Fruit fly (Drosophila melanogaster) whole organism, embryonic: Measurements from ENCODE around the gene UQCR-6.4L.
A peak's percentile ranks its signal among the peaks of the same experiment; 100 is the strongest.

ENCODE experiments used
- Abd-B ChIP-seq: fragments of 200-800 bp; sonication (Bioruptor generic); optimal IDR thresholded peaks from 2 replicates; lab custom pipeline; 2018; ENCODE audit warnings: missing biosample characterization, mild to moderate bottlenecking, missing genetic modification characterization, moderate library complexity
- Aef1 ChIP-seq: fragments of 200-800 bp; sonication (Bioruptor generic); IDR thresholded peaks from 3 replicates; pipeline ENCODE4 v1.3.6; 2022; ENCODE audit warnings: missing biosample characterization, missing genetic modification characterization
- Atf6 ChIP-seq: fragments of 200-800 bp; sonication (Bioruptor generic); IDR thresholded peaks from 2 replicates; pipeline ENCODE4 v1.3.6; 2022; ENCODE audit warnings: missing biosample characterization, missing genetic modification characterization
- BtbVII ChIP-seq: fragments of 200-800 bp; sonication (Bioruptor generic); optimal IDR thresholded peaks from 3 replicates; lab custom pipeline; 2017; ENCODE audit warnings: missing biosample characterization, mild to moderate bottlenecking, missing genetic modification characterization
- CG12769 ChIP-seq: fragments of 200-800 bp; sonication (Bioruptor generic); optimal IDR thresholded peaks from 2 replicates; lab custom pipeline; 2019; ENCODE audit warnings: missing biosample characterization, mild to moderate bottlenecking, missing genetic modification characterization, moderate library complexity
- CG13123 ChIP-seq: fragments of 200-800 bp; sonication (Bioruptor generic); optimal IDR thresholded peaks from 2 replicates; lab custom pipeline; 2016; ENCODE audit warnings: missing biosample characterization, missing genetic modification characterization
- CG13296 ChIP-seq: fragments of 200-800 bp; sonication (Bioruptor generic); optimal IDR thresholded peaks from 3 replicates; lab custom pipeline; 2018; ENCODE audit warnings: missing biosample characterization, mild to moderate bottlenecking, missing genetic modification characterization
- CG15601 ChIP-seq: fragments of 200-800 bp; sonication (Bioruptor generic); optimal IDR thresholded peaks from 3 replicates; lab custom pipeline; 2019; ENCODE audit warnings: missing biosample characterization, mild to moderate bottlenecking, missing genetic modification characterization, moderate library complexity
- CG1602 ChIP-seq: fragments of 200-800 bp; sonication (Bioruptor generic); optimal IDR thresholded peaks from 3 replicates; lab custom pipeline; 2016; ENCODE audit warnings: missing biosample characterization, missing genetic modification characterization
- CG1603 ChIP-seq: fragments of 200-800 bp; sonication (Bioruptor generic); optimal IDR thresholded peaks from 2 replicates; lab custom pipeline; 2019; ENCODE audit warnings: missing biosample characterization, mild to moderate bottlenecking, missing genetic modification characterization, moderate library complexity
- CG2199 ChIP-seq: fragments of 200-800 bp; sonication (Bioruptor generic); IDR thresholded peaks from 3 replicates; pipeline ENCODE4 v1.3.6; 2022; ENCODE audit warnings: missing biosample characterization, missing genetic modification characterization
- CG30403 ChIP-seq: fragments of 200-800 bp; sonication (Bioruptor generic); optimal IDR thresholded peaks from 3 replicates; lab custom pipeline; 2016; ENCODE audit warnings: missing biosample characterization, missing genetic modification characterization
- CG3726 ChIP-seq: fragments of 200-800 bp; sonication (Bioruptor generic); IDR thresholded peaks from 3 replicates; pipeline ENCODE4, ENCODE4 v1.3.6; 2022; ENCODE audit warnings: missing biosample characterization, missing genetic modification characterization
- CG5245 ChIP-seq: fragments of 200-800 bp; sonication (Bioruptor generic); optimal IDR thresholded peaks from 3 replicates; lab custom pipeline; 2016; ENCODE audit warnings: missing biosample characterization, missing genetic modification characterization
- CG6654 ChIP-seq: fragments of 200-800 bp; sonication (Bioruptor generic); optimal IDR thresholded peaks from 2 replicates; lab custom pipeline; 2017; ENCODE audit warnings: missing biosample characterization, mild to moderate bottlenecking, missing genetic modification characterization
- CG6813 ChIP-seq: fragments of 200-800 bp; sonication (Bioruptor generic); optimal IDR thresholded peaks from 2 replicates; lab custom pipeline; 2017; ENCODE audit warnings: missing biosample characterization, missing genetic modification characterization, mild to moderate bottlenecking, moderate library complexity, missing genetic modification reagents
- CG8478 ChIP-seq: fragments of >200 bp; optimal IDR thresholded peaks from 2 replicates; lab custom pipeline; 2018
- CG9437 ChIP-seq: fragments of 200-800 bp; sonication (Bioruptor generic); optimal IDR thresholded peaks from 2 replicates; lab custom pipeline; 2018; ENCODE audit warnings: missing biosample characterization, mild to moderate bottlenecking, missing genetic modification characterization
- CG9797 ChIP-seq: fragments of 200-800 bp; sonication (Bioruptor generic); optimal IDR thresholded peaks from 3 replicates; lab custom pipeline; 2018; ENCODE audit warnings: missing biosample characterization, mild to moderate bottlenecking, missing genetic modification characterization
- CHES-1-like ChIP-seq: fragments of 200-800 bp; sonication (Bioruptor generic); optimal IDR thresholded peaks from 2 replicates; lab custom pipeline; 2016; ENCODE audit warnings: missing biosample characterization, missing genetic modification characterization
- Deaf1 ChIP-seq: fragments of 200-800 bp; optimal IDR thresholded peaks from 3 replicates; lab custom pipeline; 2019; ENCODE audit warnings: missing biosample characterization, mild to moderate bottlenecking, missing genetic modification characterization, moderate library complexity
- E2f1 ChIP-seq: fragments of 200-800 bp; sonication (Bioruptor generic); IDR thresholded peaks from 2 replicates; pipeline ENCODE4 v1.3.6; 2022; ENCODE audit warnings: missing biosample characterization, missing genetic modification characterization
- Ets65A ChIP-seq: fragments of 200-800 bp; sonication (Bioruptor generic); peaks from one replicate; lab custom pipeline; 2016; ENCODE audit warnings: missing biosample characterization, missing genetic modification characterization
- HmgD ChIP-seq: fragments of 200-800 bp; sonication (Bioruptor generic); optimal IDR thresholded peaks from 3 replicates; lab custom pipeline; 2016; ENCODE audit warnings: missing biosample characterization, missing genetic modification characterization
- Hr51 ChIP-seq, 2 experiments: fragments of 200-800 bp; sonication (Bioruptor generic); optimal IDR thresholded peaks; 2 replicates in 1 of 2; 3 replicates in 1 of 2; lab custom pipeline; 2016 to 2018; ENCODE audit warnings: missing biosample characterization in 2 of 2, missing genetic modification characterization in 2 of 2, mild to moderate bottlenecking in 1 of 2, moderate library complexity in 1 of 2
- MBD-R2 ChIP-seq: fragments of 200-800 bp; sonication (Bioruptor generic); IDR thresholded peaks from 2 replicates; pipeline ENCODE4 v1.3.6; 2022; ENCODE audit warnings: missing biosample characterization, missing genetic modification characterization
- Mes4 ChIP-seq: fragments of 200-800 bp; sonication (Bioruptor generic); optimal IDR thresholded peaks from 2 replicates; lab custom pipeline; 2016; ENCODE audit warnings: missing biosample characterization, missing genetic modification characterization
- Mrtf ChIP-seq: fragments of 200-800 bp; sonication (Bioruptor generic); IDR thresholded peaks from 3 replicates; pipeline ENCODE4 v1.3.6; 2022; ENCODE audit warnings: missing biosample characterization, missing genetic modification characterization
- NfI ChIP-seq: fragments of 200-800 bp; sonication (Bioruptor generic); optimal IDR thresholded peaks from 3 replicates; lab custom pipeline; 2018; ENCODE audit warnings: missing biosample characterization, mild to moderate bottlenecking, missing genetic modification characterization, moderate library complexity
- Sox102F ChIP-seq: fragments of 200-800 bp; sonication (Bioruptor generic); optimal IDR thresholded peaks from 2 replicates; lab custom pipeline; 2018; ENCODE audit warnings: missing biosample characterization, mild to moderate bottlenecking, missing genetic modification characterization, moderate library complexity
- Taf1 ChIP-seq: fragments of 200-800 bp; sonication (Bioruptor generic); IDR thresholded peaks from 2 replicates; pipeline ENCODE4 v1.3.6; 2022; ENCODE audit warnings: missing biosample characterization, missing genetic modification characterization
- bbx ChIP-seq: fragments of 200-800 bp; sonication (Bioruptor generic); IDR thresholded peaks from 2 replicates; pipeline ENCODE4 v1.3.6; 2022; ENCODE audit warnings: missing biosample characterization, missing genetic modification characterization; ENCODE audit not compliant: partially characterized antibody
- chinmo ChIP-seq: fragments of 200-800 bp; sonication (Bioruptor generic); IDR thresholded peaks from 4 replicates; pipeline ENCODE4 v1.3.6; 2022; ENCODE audit warnings: missing biosample characterization, missing genetic modification characterization; ENCODE audit not compliant: partially characterized antibody
- croc ChIP-seq: fragments of 200-800 bp; sonication (Bioruptor generic); conservative IDR thresholded peaks from 3 replicates; pipeline ENCODE4 v1.3.6; 2022; ENCODE audit warnings: missing biosample characterization, missing genetic modification characterization
- crol ChIP-seq: fragments of 200-800 bp; sonication (Bioruptor generic); IDR thresholded peaks from 2 replicates; pipeline ENCODE4 v1.3.6; 2022; ENCODE audit warnings: missing biosample characterization, missing genetic modification characterization
- crp ChIP-seq, 2 experiments: fragments of 200-800 bp; sonication (Bioruptor generic); optimal IDR thresholded peaks; 2 replicates in 1 of 2; 3 replicates in 1 of 2; lab custom pipeline; 2017; ENCODE audit warnings: missing biosample characterization in 2 of 2, missing genetic modification characterization in 2 of 2, mild to moderate bottlenecking in 1 of 2, moderate library complexity in 1 of 2
- exex ChIP-seq: fragments of 200-800 bp; sonication (Bioruptor generic); optimal IDR thresholded peaks from 4 replicates; lab custom pipeline; 2018; ENCODE audit warnings: missing biosample characterization, mild to moderate bottlenecking, missing genetic modification characterization, moderate library complexity
- fru ChIP-seq: fragments of >200 bp; optimal IDR thresholded peaks from 2 replicates; lab custom pipeline; 2017
- gce ChIP-seq: fragments of 200-800 bp; sonication (Bioruptor generic); IDR thresholded peaks from 3 replicates; pipeline ENCODE4 v1.3.6; 2022; ENCODE audit warnings: missing biosample characterization, missing genetic modification characterization
- gsb ChIP-seq: fragments of 200-800 bp; sonication (Bioruptor generic); IDR thresholded peaks from 2 replicates; pipeline ENCODE4 v1.3.6; 2022; ENCODE audit warnings: missing biosample characterization, missing genetic modification characterization
- ham ChIP-seq: fragments of 200-800 bp; sonication (Bioruptor generic); IDR thresholded peaks from 2 replicates; pipeline ENCODE4 v1.3.6; 2022; ENCODE audit warnings: missing biosample characterization, missing genetic modification characterization
- insv ChIP-seq, 2 experiments: fragments of 200-800 bp; sonication (Bioruptor generic); optimal IDR thresholded peaks; 3 replicates each; lab custom pipeline; 2016 to 2018; ENCODE audit warnings: missing biosample characterization in 2 of 2, missing genetic modification characterization in 2 of 2
- kay ChIP-seq: fragments of 200-800 bp; sonication (Bioruptor generic); optimal IDR thresholded peaks from 2 replicates; lab custom pipeline; 2016; ENCODE audit warnings: missing biosample characterization, missing genetic modification characterization
- klu ChIP-seq: fragments of 200-800 bp; sonication (Bioruptor generic); IDR thresholded peaks from 2 replicates; pipeline ENCODE4 v1.3.6; 2022; ENCODE audit warnings: missing biosample characterization, missing genetic modification characterization
- nau ChIP-seq: fragments of 200-800 bp; sonication (Bioruptor generic); optimal IDR thresholded peaks from 3 replicates; lab custom pipeline; 2017; ENCODE audit warnings: missing biosample characterization, mild to moderate bottlenecking, missing genetic modification characterization, missing genetic modification reagents
- nmo ChIP-seq: fragments of 200-800 bp; sonication (Bioruptor generic); optimal IDR thresholded peaks from 2 replicates; lab custom pipeline; 2018; ENCODE audit warnings: missing biosample characterization, mild to moderate bottlenecking, missing genetic modification characterization, moderate library complexity
- phol ChIP-seq: fragments of 200-800 bp; sonication (Bioruptor generic); optimal IDR thresholded peaks from 3 replicates; lab custom pipeline; 2018; ENCODE audit warnings: missing biosample characterization, mild to moderate bottlenecking, missing genetic modification characterization, moderate library complexity
- pnt ChIP-seq: fragments of 200-800 bp; sonication (Bioruptor generic); optimal IDR thresholded peaks from 3 replicates; lab custom pipeline; 2016; ENCODE audit warnings: missing biosample characterization, missing genetic modification characterization
- stc ChIP-seq: fragments of 200-800 bp; sonication (Bioruptor generic); IDR thresholded peaks from 2 replicates; pipeline ENCODE4 v1.3.6; 2022; ENCODE audit warnings: missing biosample characterization, missing genetic modification characterization
- trem ChIP-seq: fragments of 200-800 bp; optimal IDR thresholded peaks from 3 replicates; lab custom pipeline; 2019; ENCODE audit warnings: missing biosample characterization, mild to moderate bottlenecking, missing genetic modification characterization, moderate library complexity
- trh ChIP-seq: fragments of 200-800 bp; sonication (Bioruptor generic); optimal IDR thresholded peaks from 2 replicates; lab custom pipeline; 2016; ENCODE audit warnings: missing biosample characterization, missing genetic modification characterization
- yki ChIP-seq: fragments of >200 bp; optimal IDR thresholded peaks from 3 replicates; lab custom pipeline; 2018

The UQCR-6.4L gene

DNA sequence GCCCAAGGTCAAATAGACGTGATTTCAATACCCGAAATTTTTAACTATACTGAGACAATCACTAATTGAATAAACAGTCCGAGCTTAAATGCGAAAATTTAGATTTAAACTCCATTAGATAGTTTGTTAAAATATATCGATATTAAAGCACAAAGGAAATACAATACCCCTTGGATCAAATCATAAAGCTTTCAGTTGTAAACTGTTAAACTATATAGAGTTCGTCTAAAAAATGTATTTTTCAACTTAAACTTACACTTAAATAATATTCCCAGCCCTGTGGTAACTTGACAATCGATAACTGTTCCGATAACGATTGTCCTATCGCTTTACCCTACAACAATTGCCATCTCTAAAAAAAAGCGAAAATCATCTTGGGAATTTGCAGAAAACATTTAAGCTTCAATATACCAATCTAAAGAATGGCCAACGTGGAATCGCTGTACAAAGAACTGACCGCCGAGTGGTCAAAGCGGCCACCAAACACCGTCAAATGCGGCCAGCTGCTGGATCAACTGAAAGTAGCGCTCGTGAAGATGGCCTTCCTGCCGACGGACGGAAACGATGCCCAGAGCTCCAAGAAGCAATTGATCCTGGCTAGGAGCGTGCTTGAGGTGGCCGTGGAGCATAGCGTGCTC lies 16.2 kb downstream of the UQCR-6.4L start, which contains the start of gene Rpn12 (continued):
- no peak for TF ChIP-seq fru (lab: Kevin White, UChicago)
- peak; percentile 82 for TF ChIP-seq bbx (GFP tag; lab: Robert Waterston, UW)
- no peak for TF ChIP-seq yki (lab: Kevin White, UChicago)
- no peak for TF ChIP-seq CG3726 (GFP tag; lab: Robert Waterston, UW)
- TF ChIP-seq CG8478 (lab: Kevin White, UChicago), result no peak
- TF ChIP-seq Taf1, result 0 out of 2 replicates have a peak, but pooled peaks have one; percentile 25
- peak; percentile 52 for TF ChIP-seq nmo (GFP tag; lab: Kevin White, UChicago)
- peak; percentile 36 for TF ChIP-seq CHES-1-like (GFP tag; lab: Kevin White, UChicago)
- TF ChIP-seq Mrtf (GFP tag; lab: Robert Waterston, UW), result no peak
- no peak for TF ChIP-seq insv (GFP tag; optimal IDR thresholded peaks at IDR 0.05; lab: Kevin White, UChicago)
- TF ChIP-seq CG6654 (GFP tag; lab: Kevin White, UChicago), result no peak
- no peak for TF ChIP-seq CG1602
- no peak for TF ChIP-seq Deaf1 (tag; lab: Kevin White, UChicago)
- peak; percentile 37 for TF ChIP-seq NfI
- TF ChIP-seq stc (GFP tag; lab: Robert Waterston, UW), result no peak
- no peak for TF ChIP-seq kay
- TF ChIP-seq BtbVII (GFP tag; lab: Kevin White, UChicago), result no peak
- peak in 1 of 2 experiments; percentile 35 for TF ChIP-seq Hr51 (GFP tag; optimal IDR thresholded peaks at IDR 0.05; lab: Kevin White, UChicago)
- no peak for TF ChIP-seq CG2199 (GFP tag; lab: Robert Waterston, UW)
- TF ChIP-seq exex (tag; lab: Kevin White, UChicago), result no peak
- no peak for TF ChIP-seq CG9797 (GFP tag; lab: Kevin White, UChicago)
- peak; percentile 50 for TF ChIP-seq CG1603 (tag; lab: Kevin White, UChicago)
- TF ChIP-seq crol (GFP tag; lab: Robert Waterston, UW), result no peak
- TF ChIP-seq ham (GFP tag; lab: Robert Waterston, UW), result no peak
- no peak for TF ChIP-seq klu
- TF ChIP-seq phol, result peak; percentile 44
- TF ChIP-seq E2f1 (GFP tag; lab: Robert Waterston, UW), result no peak
- TF ChIP-seq Mes4 (GFP tag; lab: Kevin White, UChicago), result peak; percentile 7
- no peak for TF ChIP-seq CG15601 (tag; lab: Kevin White, UChicago)
- no peak; the same call in 2 of the 3 replicates for TF ChIP-seq gce (GFP tag; lab: Robert Waterston, UW)
- no peak for TF ChIP-seq CG13123 (GFP tag; lab: Kevin White, UChicago)
- no peak for TF ChIP-seq CG12769 (tag; lab: Kevin White, UChicago)
- TF ChIP-seq trem, result peak; percentile 64
- TF ChIP-seq croc, result no peak
- TF ChIP-seq chinmo (GFP tag; lab: Robert Waterston, UW), result no peak
- TF ChIP-seq MBD-R2, result peak; percentile 69
- no peak for TF ChIP-seq gsb
- no peak for TF ChIP-seq nau (GFP tag; lab: Kevin White, UChicago)
- TF ChIP-seq HmgD (GFP tag; lab: Kevin White, UChicago), result no peak
- TF ChIP-seq crp (GFP tag; optimal IDR thresholded peaks at IDR 0.05; lab: Kevin White, UChicago), result peak in 1 of 2 experiments; percentile 4
- no peak for TF ChIP-seq CG5245
- no peak for TF ChIP-seq CG9437 (GFP tag; lab: Kevin White, UChicago)
- TF ChIP-seq CG6813, result no peak
- TF ChIP-seq Ets65A, result no peak
- TF ChIP-seq Sox102F (GFP tag; lab: Kevin White, UChicago), result no peak
- peak; percentile 60 for TF ChIP-seq CG13296
- no peak for TF ChIP-seq Aef1 (GFP tag; lab: Robert Waterston, UW)
- no peak for TF ChIP-seq Abd-B
- no peak; the same call in 1 of the 2 replicates for TF ChIP-seq Atf6 (GFP tag; lab: Robert Waterston, UW)
- no peak for TF ChIP-seq pnt (GFP tag; lab: Kevin White, UChicago)
- no peak for TF ChIP-seq trh (GFP tag; lab: Kevin White, UChicago)
- peak; percentile 43 for TF ChIP-seq CG30403 (GFP tag; lab: Kevin White, UChicago)
